Worm (Caenorhabditis elegans): Measurements from ENCODE around the gene Y49A3A.4.

The Y49A3A.4 gene

DNA sequence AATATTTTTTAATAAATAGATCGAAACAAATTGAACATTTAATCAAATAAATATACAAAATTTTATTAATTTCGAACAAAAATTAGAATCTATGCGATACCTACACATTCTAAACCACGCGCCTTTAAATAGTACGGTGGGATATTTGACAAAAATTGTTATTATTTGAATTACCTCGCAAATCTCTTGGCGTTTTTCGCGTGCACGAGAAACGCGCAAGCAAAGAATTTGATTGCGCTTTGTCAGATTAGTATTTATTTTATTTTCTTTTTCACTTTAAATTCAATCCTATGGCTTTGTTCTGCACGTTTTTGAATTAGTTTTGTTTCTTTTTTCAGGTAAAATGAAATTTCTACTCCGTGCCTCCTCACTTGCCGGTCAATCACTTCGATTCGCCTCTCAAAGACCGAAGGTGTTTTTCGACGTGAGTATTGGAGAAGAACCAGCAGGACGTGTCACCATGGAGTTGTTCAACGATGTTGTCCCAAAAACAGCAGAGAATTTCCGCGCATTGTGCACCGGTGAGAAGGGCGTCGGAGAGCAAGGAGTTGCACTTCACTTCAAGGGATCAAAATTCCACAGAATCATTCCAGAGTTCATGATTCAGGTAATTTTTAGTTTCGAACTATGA lies 2.8 kb downstream of the Y49A3A.4 start, which contains the start of gene cyn-1 (continued):
- TF ChIP-seq pha-4 (GFP tag; IDR thresholded peaks at IDR 0.05) (peak; percentile 49; the same call in 1 of the 2 replicates), pha-4 (tag; optimal IDR thresholded peaks at IDR 0.05) (peak; percentile 72), lin-29 (GFP tag; IDR thresholded peaks at IDR 0.05) (no peak), mdl-1 (tag; optimal IDR thresholded peaks at IDR 0.05) (peak in 1 of 2 experiments; percentile 20), daf-16 (GFP tag; optimal IDR thresholded peaks at IDR 0.05) (no peak), daf-16 (tag; optimal IDR thresholded peaks at IDR 0.05) (peak; percentile 20), F10B5.3 (tag; optimal IDR thresholded peaks at IDR 0.05) (peak; percentile 40), dpl-1 (GFP tag; optimal IDR thresholded peaks at IDR 0.05) (peak; percentile 97), mes-2 (tag; optimal IDR thresholded peaks at IDR 0.05; ENCODE audit: poor library complexity, severe bottlenecking) (peak; percentile 93), T26A8.4 (GFP tag; IDR thresholded peaks at IDR 0.05) (peak; percentile 70), unc-62 (GFP tag; optimal IDR thresholded peaks at IDR 0.05 in 1 of 2) (no peak), unc-62 (tag; optimal IDR thresholded peaks at IDR 0.05) (no peak), jun-1 (tag; optimal IDR thresholded peaks at IDR 0.05) (peak; percentile 54), ZK546.5 (tag; optimal IDR thresholded peaks at IDR 0.05) (no peak), egl-27 (tag; optimal IDR thresholded peaks at IDR 0.05) (no peak), sdz-12 (GFP tag; optimal IDR thresholded peaks at IDR 0.05) (no peak), ceh-28 (tag; optimal IDR thresholded peaks at IDR 0.05) (no peak), aha-1 (tag) (peak; percentile 31), lir-3 (tag; optimal IDR thresholded peaks at IDR 0.05) (no peak), daf-12 (tag; optimal IDR thresholded peaks at IDR 0.05) (no peak), mep-1 (tag; optimal IDR thresholded peaks at IDR 0.05) (peak; percentile 86), nhr-25 (tag; optimal IDR thresholded peaks at IDR 0.05; ENCODE audit: borderline replicate concordance, insufficient read depth) (peak; percentile 25), madf-5 (GFP tag; IDR thresholded peaks at IDR 0.05) (no peak), ztf-7 (tag; optimal IDR thresholded peaks at IDR 0.05) (peak; percentile 53), Y105C5A.15 (GFP tag; IDR thresholded peaks at IDR 0.05) (no peak), F44E2.7 (GFP tag; IDR thresholded peaks at IDR 0.05) (no peak), R02D3.7 (tag; optimal IDR thresholded peaks at IDR 0.05) (no peak), ceh-82 (tag; optimal IDR thresholded peaks at IDR 0.05) (no peak), unc-130 (GFP tag; optimal IDR thresholded peaks at IDR 0.05) (peak; percentile 41), F26F4.8 (GFP tag; conservative IDR thresholded peaks at IDR 0.05) (no peak), spr-3 (GFP tag; optimal IDR thresholded peaks at IDR 0.05) (peak; percentile 17), snpc-4 (tag; optimal IDR thresholded peaks at IDR 0.05) (no peak), ZK337.2 (GFP tag; IDR thresholded peaks at IDR 0.05) (no peak), nhr-11 (tag; optimal IDR thresholded peaks at IDR 0.05) (peak; percentile 34), dve-1 (tag; optimal IDR thresholded peaks at IDR 0.05; ENCODE audit: insufficient read depth) (peak; percentile 85), F49E8.2 (tag; optimal IDR thresholded peaks at IDR 0.05; ENCODE audit: borderline replicate concordance) (peak; percentile 1), ctbp-1 (GFP tag; IDR thresholded peaks at IDR 0.05) (no peak; the same call in 1 of the 2 replicates), cey-2 (tag; optimal IDR thresholded peaks at IDR 0.05; ENCODE audit: borderline replicate concordance, insufficient read depth) (no peak), snpc-1.2 (GFP tag; IDR thresholded peaks at IDR 0.05) (no peak), hmg-1.1 (GFP tag; IDR thresholded peaks at IDR 0.05) (peak; percentile 77), fos-1 (tag; optimal IDR thresholded peaks at IDR 0.05) (no peak), arid-1 (GFP tag; conservative IDR thresholded peaks at IDR 0.05) (0 out of 2 replicates have a peak, but pooled peaks have one; percentile 14), dmd-8 (GFP tag; IDR thresholded peaks at IDR 0.05) (no peak), aly-2 (tag; optimal IDR thresholded peaks at IDR 0.05) (no peak), mxl-2 (GFP tag; conservative IDR thresholded peaks at IDR 0.05) (no peak), vab-7 (GFP tag; IDR thresholded peaks at IDR 0.05) (no peak), ceh-20 (GFP tag; IDR thresholded peaks at IDR 0.05) (no peak), attf-4 (tag; optimal IDR thresholded peaks at IDR 0.05) (no peak), ceh-62 (tag; optimal IDR thresholded peaks at IDR 0.05) (no peak), set-16 (GFP tag; IDR thresholded peaks at IDR 0.05) (no peak), daf-8 (GFP tag; IDR thresholded peaks at IDR 0.05) (no peak)
